Fruit fly (Drosophila melanogaster) whole organism, embryonic: ENCODE results near the gene CAH4.

Experiments used
- CG4707 ChIP-seq: fragments of 200-800 bp; sonication (Bioruptor generic); optimal IDR thresholded peaks from 2 replicates; lab custom pipeline; 2018; ENCODE audit warnings: missing biosample characterization, mild to moderate bottlenecking, missing genetic modification characterization, moderate library complexity
- E2f2 ChIP-seq: fragments of 200-800 bp; sonication (Bioruptor generic); IDR thresholded peaks from 2 replicates; pipeline ENCODE4 v1.3.6; 2022; ENCODE audit warnings: missing biosample characterization, missing genetic modification characterization
- Rfx ChIP-seq: fragments of 200-800 bp; sonication (Bioruptor generic); IDR thresholded peaks from 2 replicates; pipeline ENCODE4 v1.3.6; 2022; ENCODE audit warnings: missing biosample characterization, missing genetic modification characterization

DNA sequence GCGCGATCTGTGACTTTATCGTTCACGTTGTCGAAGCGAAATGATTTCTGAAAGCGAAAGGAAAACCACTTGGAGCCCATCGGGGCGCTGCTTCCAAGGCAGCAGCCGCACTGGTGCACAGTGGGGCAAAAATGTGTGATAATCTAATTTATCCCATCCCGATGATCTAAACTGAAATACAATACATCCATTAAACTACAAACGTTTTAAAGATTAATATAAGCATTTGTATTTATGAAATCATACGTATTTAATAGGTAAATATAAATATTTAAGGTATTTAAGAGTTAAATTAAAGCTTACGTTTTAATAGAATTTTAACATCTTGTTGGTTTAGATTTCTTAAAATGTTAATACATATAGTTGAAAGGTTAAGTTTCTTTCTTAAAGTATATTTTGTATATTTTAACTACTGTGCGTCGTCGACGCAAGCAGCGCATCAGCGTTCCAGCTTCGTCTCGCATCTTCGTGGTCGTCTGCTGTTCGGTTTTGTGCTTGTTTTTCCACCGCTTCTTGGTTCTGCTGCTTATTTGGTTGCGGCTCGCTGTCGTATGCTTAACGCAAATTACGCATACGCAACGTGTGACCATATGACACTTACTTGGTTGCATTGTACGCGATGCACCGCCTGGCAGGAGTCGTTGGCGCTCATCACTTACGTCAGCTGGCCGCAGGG is 48.7 kb upstream of the CAH4 start, which contains the start of gene CG13643:
- TF ChIP-seq CG4707 (GFP tag; lab: Kevin White, UChicago) (no peak), E2f2 (GFP tag; lab: Robert Waterston, UW) (no peak), Rfx (GFP tag; lab: Robert Waterston, UW) (no peak)
